Worm (Caenorhabditis elegans): ENCODE measurements around the gene T11F8.12.
"Not testable (repeated sequence)": the region's sequence is repeated elsewhere in the genome, so short reads cannot be mapped to it uniquely, and the experiment has no call there.

DNA sequence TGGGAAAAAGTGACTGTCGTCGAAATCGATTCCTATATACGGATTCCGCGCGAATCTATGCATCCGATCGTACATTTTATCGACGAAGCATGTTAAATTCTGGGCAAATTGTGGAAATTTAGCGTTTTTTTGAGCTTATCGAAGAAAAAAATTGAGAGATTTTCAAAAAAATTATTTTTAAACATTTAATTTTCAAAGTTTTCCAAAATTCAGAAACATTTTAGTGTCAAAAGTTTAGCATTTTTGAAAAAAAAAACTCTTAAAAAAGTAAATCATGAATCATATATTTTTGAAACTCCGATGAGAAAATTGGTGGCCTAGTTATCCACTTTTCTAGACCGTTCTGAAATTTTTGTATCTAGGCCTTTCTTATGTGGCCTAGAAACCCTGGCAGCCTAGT is 8.9 kb upstream of the T11F8.12 start, which contains the start of gene B0273.115:
- not testable (repeated sequence) for TF ChIP-seq him-1, W03F9.2, dao-5 (tag; optimal IDR thresholded peaks at IDR 0.05)

Data from whole organism, L4/young adult.